Fruit fly (Drosophila melanogaster) whole organism, prepupa: ENCODE results near the gene CG15695.

ENCODE experiments used
- Blimp-1 ChIP-seq: fragments of 200-800 bp; sonication (Bioruptor generic); optimal IDR thresholded peaks from 3 replicates; lab custom pipeline; 2017; ENCODE audit warnings: missing biosample characterization, missing genetic modification characterization, mild to moderate bottlenecking, moderate library complexity, missing genetic modification reagents
- CG10631 ChIP-seq: fragments of 200-800 bp; sonication (Bioruptor generic); optimal IDR thresholded peaks from 2 replicates; lab custom pipeline; 2016; ENCODE audit warnings: missing biosample characterization, missing genetic modification characterization
- CG10669 ChIP-seq: fragments of 200-800 bp; sonication (Bioruptor generic); optimal IDR thresholded peaks from 3 replicates; lab custom pipeline; 2018; ENCODE audit warnings: missing biosample characterization, mild to moderate bottlenecking, missing genetic modification characterization, moderate library complexity
- CG11762 ChIP-seq: fragments of 200-800 bp; sonication (Bioruptor generic); optimal IDR thresholded peaks from 3 replicates; lab custom pipeline; 2016; ENCODE audit warnings: missing biosample characterization, missing genetic modification characterization; ENCODE audit not compliant: insufficient read depth
- CG16779 ChIP-seq: fragments of 200-800 bp; sonication (Bioruptor generic); optimal IDR thresholded peaks from 3 replicates; lab custom pipeline; 2017; ENCODE audit warnings: missing biosample characterization, mild to moderate bottlenecking, missing genetic modification characterization
- CG3032 ChIP-seq: fragments of 200-800 bp; optimal IDR thresholded peaks from 2 replicates; lab custom pipeline; 2019; ENCODE audit warnings: missing biosample characterization, mild to moderate bottlenecking, missing genetic modification characterization, moderate library complexity
- CG31627 ChIP-seq: fragments of 200-800 bp; sonication (Bioruptor generic); optimal IDR thresholded peaks from 3 replicates; lab custom pipeline; 2016; ENCODE audit warnings: missing biosample characterization, missing genetic modification characterization
- CG32006 ChIP-seq: fragments of 200-800 bp; sonication (Bioruptor generic); optimal IDR thresholded peaks from 3 replicates; lab custom pipeline; 2017; ENCODE audit warnings: missing biosample characterization, mild to moderate bottlenecking, missing genetic modification characterization
- CG34406 ChIP-seq: fragments of 200-800 bp; sonication (Bioruptor generic); optimal IDR thresholded peaks from 3 replicates; lab custom pipeline; 2016; ENCODE audit warnings: missing biosample characterization, missing genetic modification characterization
- CG3919 ChIP-seq: fragments of 200-800 bp; sonication (Bioruptor generic); optimal IDR thresholded peaks from 3 replicates; lab custom pipeline; 2016; ENCODE audit warnings: missing biosample characterization, missing genetic modification characterization
- CG4318 ChIP-seq: fragments of 200-800 bp; sonication (Bioruptor generic); optimal IDR thresholded peaks from 3 replicates; lab custom pipeline; 2017; ENCODE audit warnings: missing biosample characterization, mild to moderate bottlenecking, missing genetic modification characterization
- CG6163 ChIP-seq: fragments of 200-800 bp; sonication (Bioruptor generic); IDR thresholded peaks from 3 replicates; pipeline ENCODE4 v1.3.6; 2022; ENCODE audit warnings: missing biosample characterization, missing genetic modification characterization
- CG6276 ChIP-seq: fragments of 200-800 bp; sonication (Bioruptor generic); optimal IDR thresholded peaks from 2 replicates; lab custom pipeline; 2017; ENCODE audit warnings: missing biosample characterization, mild to moderate bottlenecking, missing genetic modification characterization
- CG6854 ChIP-seq: fragments of 200-800 bp; sonication (Bioruptor generic); optimal IDR thresholded peaks from 2 replicates; lab custom pipeline; 2017; ENCODE audit warnings: missing biosample characterization, mild to moderate bottlenecking, missing genetic modification characterization
- CG8119 ChIP-seq: fragments of 200-800 bp; sonication (Bioruptor generic); IDR thresholded peaks from 3 replicates; pipeline ENCODE4 v1.3.6; 2022; ENCODE audit warnings: missing biosample characterization, missing genetic modification characterization
- CG8319 ChIP-seq: fragments of 200-800 bp; sonication (Bioruptor generic); optimal IDR thresholded peaks from 3 replicates; lab custom pipeline; 2016; ENCODE audit warnings: missing biosample characterization, missing genetic modification characterization
- CG8632 ChIP-seq: fragments of 200-800 bp; sonication (Bioruptor generic); optimal IDR thresholded peaks from 3 replicates; lab custom pipeline; 2016; ENCODE audit warnings: missing biosample characterization, missing genetic modification characterization
- Eip75B ChIP-seq: fragments of 200-800 bp; sonication (Bioruptor generic); optimal IDR thresholded peaks from 3 replicates; lab custom pipeline; 2016; ENCODE audit warnings: missing biosample characterization, missing genetic modification characterization
- Eip78C ChIP-seq: fragments of 200-800 bp; sonication (Bioruptor generic); peaks from one replicate; lab custom pipeline; 2016; ENCODE audit warnings: missing biosample characterization, missing genetic modification characterization
- Ets21C ChIP-seq: fragments of 200-800 bp; sonication (Bioruptor generic); optimal IDR thresholded peaks from 3 replicates; lab custom pipeline; 2016; ENCODE audit warnings: missing biosample characterization, missing genetic modification characterization
- Gug ChIP-seq: fragments of 200-800 bp; sonication (Bioruptor generic); IDR thresholded peaks from 2 replicates; pipeline ENCODE4 v1.3.6; 2022; ENCODE audit warnings: missing biosample characterization, missing genetic modification characterization
- Hr38 ChIP-seq: sonication (Bioruptor generic); optimal IDR thresholded peaks from 2 replicates; lab custom pipeline; 2016; ENCODE audit warnings: missing biosample characterization, missing genetic modification characterization
- Hr4 ChIP-seq: fragments of 200-800 bp; sonication (Bioruptor generic); optimal IDR thresholded peaks from 3 replicates; lab custom pipeline; 2016; ENCODE audit warnings: missing biosample characterization, missing genetic modification characterization
- Lpt ChIP-seq: fragments of 200-800 bp; sonication (Bioruptor generic); optimal IDR thresholded peaks from 3 replicates; lab custom pipeline; 2016; ENCODE audit warnings: missing biosample characterization, missing genetic modification characterization
- Met ChIP-seq: fragments of 200-800 bp; sonication (Bioruptor generic); optimal IDR thresholded peaks from 3 replicates; lab custom pipeline; 2016; ENCODE audit warnings: missing biosample characterization, missing genetic modification characterization
- Sox102F ChIP-seq: fragments of 200-800 bp; sonication (Bioruptor generic); optimal IDR thresholded peaks from 2 replicates; lab custom pipeline; 2016; ENCODE audit warnings: missing biosample characterization, mild to moderate bottlenecking, missing genetic modification characterization
- Sox14 ChIP-seq: fragments of 200-800 bp; sonication (Bioruptor generic); optimal IDR thresholded peaks from 3 replicates; lab custom pipeline; 2016; ENCODE audit warnings: missing biosample characterization, missing genetic modification characterization
- cyc ChIP-seq: fragments of 200-800 bp; sonication (Bioruptor generic); optimal IDR thresholded peaks from 3 replicates; lab custom pipeline; 2016; ENCODE audit warnings: missing biosample characterization, missing genetic modification characterization
- dac ChIP-seq: fragments of 200-800 bp; sonication (Bioruptor generic); optimal IDR thresholded peaks from 2 replicates; lab custom pipeline; 2017; ENCODE audit warnings: missing biosample characterization, mild to moderate bottlenecking, missing genetic modification characterization
- dsx ChIP-seq: fragments of 200-800 bp; optimal IDR thresholded peaks from 3 replicates; lab custom pipeline; 2019; ENCODE audit warnings: missing biosample characterization, mild to moderate bottlenecking, missing genetic modification characterization, moderate library complexity; ENCODE audit not compliant: poor library complexity, severe bottlenecking
- eg ChIP-seq: fragments of 200-800 bp; sonication (Bioruptor generic); IDR thresholded peaks from 3 replicates; pipeline ENCODE4 v1.3.6; 2022; ENCODE audit warnings: missing biosample characterization, missing genetic modification characterization
- esn ChIP-seq: fragments of 200-800 bp; sonication (Bioruptor generic); optimal IDR thresholded peaks from 2 replicates; lab custom pipeline; 2016; ENCODE audit warnings: missing biosample characterization, mild to moderate bottlenecking, missing genetic modification characterization, moderate library complexity
- fkh ChIP-seq: fragments of 200-800 bp; sonication (Bioruptor generic); optimal IDR thresholded peaks from 3 replicates; lab custom pipeline; 2017; ENCODE audit warnings: missing biosample characterization, mild to moderate bottlenecking, missing genetic modification characterization, moderate library complexity
- lz ChIP-seq: fragments of 200-800 bp; sonication (Bioruptor generic); optimal IDR thresholded peaks from 3 replicates; lab custom pipeline; 2016; ENCODE audit warnings: missing biosample characterization, missing genetic modification characterization
- salr ChIP-seq, 2 experiments: fragments of 200-800 bp; sonication (Bioruptor generic); optimal IDR thresholded peaks; 3 replicates each; lab custom pipeline; 2016 to 2018; ENCODE audit warnings: missing biosample characterization in 2 of 2, missing genetic modification characterization in 2 of 2, mild to moderate bottlenecking in 1 of 2
- ss ChIP-seq, 2 experiments: fragments of 200-800 bp; sonication (Bioruptor generic); optimal IDR thresholded peaks; 2 replicates in 1 of 2; 3 replicates in 1 of 2; lab custom pipeline; 2017 to 2018; ENCODE audit warnings: mild to moderate bottlenecking in 2 of 2, missing biosample characterization in 2 of 2, missing genetic modification characterization in 2 of 2, moderate library complexity in 1 of 2
- svp ChIP-seq: fragments of 200-800 bp; sonication (Bioruptor generic); peaks from one replicate; lab custom pipeline; 2016; ENCODE audit warnings: missing biosample characterization, missing genetic modification characterization
- topi ChIP-seq: fragments of 200-800 bp; sonication (Bioruptor generic); optimal IDR thresholded peaks from 3 replicates; lab custom pipeline; 2016; ENCODE audit warnings: missing biosample characterization, missing genetic modification characterization

Gene CG15695

DNA sequence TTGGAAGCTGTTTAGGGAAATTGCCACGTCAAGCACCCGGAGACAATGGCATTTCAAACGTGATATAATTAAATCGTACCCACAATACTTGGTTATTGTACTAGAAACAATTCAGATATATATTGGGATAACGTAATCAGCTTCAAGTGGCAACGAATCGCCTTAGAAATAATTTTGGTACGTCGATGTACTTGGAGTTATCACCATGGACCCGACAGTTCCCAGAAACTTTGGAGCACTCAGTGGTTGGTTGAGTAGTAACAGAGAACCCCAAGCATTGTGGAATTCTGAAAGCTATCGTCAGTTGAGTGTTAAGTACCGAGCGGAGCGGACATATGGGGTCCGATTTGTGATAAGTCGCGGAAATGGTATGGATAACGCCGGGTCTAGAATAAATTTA lies at the start of gene CG15695:
TSS of gene CG15695 (plus strand) at position 301 of the 400 bp plus-strand sequence.
- TF ChIP-seq CG6854 (no peak), CG8119 (GFP tag; lab: Robert Waterston, UW) (no peak)

DNA sequence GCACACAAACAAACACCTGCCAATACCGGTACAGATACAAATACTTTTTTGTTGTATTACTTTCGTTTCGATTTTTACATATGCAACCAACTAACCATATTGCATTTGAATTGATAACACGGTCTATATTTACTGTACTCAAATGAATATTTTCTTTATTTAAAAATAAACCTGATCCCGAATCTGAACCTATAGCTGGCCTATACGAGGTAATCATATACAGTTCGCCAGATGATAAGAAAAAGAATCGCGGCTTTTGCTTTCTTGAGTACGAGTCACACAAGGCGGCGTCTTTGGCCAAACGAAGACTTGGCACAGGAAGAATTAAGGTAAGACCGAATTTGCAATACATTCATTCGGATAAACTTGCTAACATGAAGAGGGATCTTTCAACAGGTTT lies 45.0 kb upstream of the CG15695 start:
- TF ChIP-seq CG4318 (no peak), svp (GFP tag; lab: Kevin White, UChicago) (peak; percentile 93), Sox102F (GFP tag; lab: Kevin White, UChicago) (no peak)

DNA sequence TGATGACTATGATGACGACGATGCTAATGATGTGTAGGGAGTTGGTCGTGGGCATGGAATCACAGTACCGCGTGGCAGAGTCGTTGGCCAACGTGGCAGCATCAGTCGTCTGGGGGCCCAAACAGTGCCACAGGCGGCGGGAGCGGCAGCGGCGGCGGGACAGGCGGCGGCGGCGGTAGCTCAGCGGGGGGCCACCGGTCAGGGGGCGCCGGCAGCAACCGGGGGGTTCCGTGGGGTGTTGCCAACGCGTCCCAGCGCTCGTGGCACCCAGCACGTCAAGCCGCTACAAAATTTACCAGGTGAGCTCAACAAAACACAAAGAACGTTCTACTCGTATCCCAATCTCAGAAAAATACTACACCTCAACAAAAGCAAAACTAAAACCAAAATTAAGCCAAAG lies 39.7 kb upstream of the CG15695 start:
- TF ChIP-seq CG31627 (GFP tag; lab: Kevin White, UChicago) (no peak), CG3032 (no peak), CG10631 (GFP tag; lab: Kevin White, UChicago) (no peak), CG16779 (tag; lab: Kevin White, UChicago) (no peak), CG10669 (no peak), topi (GFP tag; lab: Kevin White, UChicago) (no peak), fkh (no peak), CG8319 (GFP tag; lab: Kevin White, UChicago) (no peak), dac (GFP tag; lab: Kevin White, UChicago) (no peak), esn (GFP tag; lab: Kevin White, UChicago) (no peak), dsx (GFP tag; lab: Kevin White, UChicago) (no peak)

DNA sequence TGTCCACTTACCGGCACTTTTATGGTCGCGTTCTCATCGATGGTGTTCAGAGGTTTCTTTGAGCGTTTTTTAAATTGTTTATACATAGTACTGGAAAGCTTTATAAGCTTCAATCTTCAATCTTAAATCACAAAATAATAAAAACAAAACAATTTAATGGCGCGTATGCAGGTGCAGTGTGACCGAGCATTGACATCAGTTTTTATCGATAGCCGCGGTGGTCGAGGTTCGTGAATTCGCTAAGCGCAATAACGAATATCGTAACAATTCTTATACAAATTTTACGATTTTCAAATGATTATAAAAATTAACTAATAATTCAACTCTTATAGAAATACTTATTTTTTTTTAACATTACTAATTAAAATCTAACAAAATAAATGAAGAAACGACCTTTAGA lies 25.9 kb upstream of the CG15695 start, which contains the start of gene Fancd2:
TSS of gene Fancd2 (minus strand) at position 183 of the 400 bp plus-strand sequence.
- TF ChIP-seq CG8119 (GFP tag; lab: Robert Waterston, UW) (no peak), CG8632 (no peak), CG10669 (no peak)

DNA sequence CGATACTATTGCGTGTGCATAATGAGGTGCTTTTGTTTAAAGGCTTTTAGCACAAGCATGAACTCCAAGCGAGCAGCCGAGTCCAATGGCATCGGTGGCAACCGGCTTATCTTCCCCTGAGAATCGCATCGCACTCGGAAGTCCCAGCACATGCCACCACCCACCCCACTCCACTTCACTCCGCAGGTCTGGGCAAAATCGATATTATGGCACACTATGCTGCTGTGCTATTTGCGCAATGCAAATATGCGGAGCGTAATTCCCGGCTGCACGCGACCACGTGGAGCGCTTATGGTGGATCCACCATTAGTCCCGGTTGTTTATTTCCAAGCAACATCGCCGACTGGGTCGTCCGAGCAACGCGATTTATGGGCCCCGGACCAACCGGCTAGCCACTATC lies 23.7 kb upstream of the CG15695 start:
- no peak for TF ChIP-seq salr (GFP tag; optimal IDR thresholded peaks at IDR 0.05; lab: Kevin White, UChicago)
- TF ChIP-seq CG6163 (GFP tag; lab: Robert Waterston, UW), result no peak
- TF ChIP-seq Eip78C (GFP tag; lab: Kevin White, UChicago), result peak; percentile 47

DNA sequence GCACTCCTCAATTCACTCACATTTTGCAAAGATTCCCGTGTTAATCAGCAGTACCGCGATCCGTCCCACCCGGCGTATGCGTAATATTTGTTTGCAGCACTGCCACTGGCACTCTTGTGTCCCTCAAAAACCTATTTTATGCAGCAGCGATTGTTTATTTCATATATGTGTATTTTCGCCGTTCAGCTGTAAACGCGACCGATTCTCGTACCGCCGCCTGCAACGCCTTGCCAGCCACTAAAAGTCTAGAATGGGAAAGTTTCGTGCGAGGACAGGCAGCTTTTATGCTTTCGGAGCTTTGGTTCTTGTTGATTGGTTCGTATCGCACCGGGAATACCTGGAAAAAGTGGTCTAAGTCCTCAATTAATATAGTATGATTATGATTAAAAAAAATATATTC lies 23.3 kb upstream of the CG15695 start, which contains the start of gene CG17270:
TSS of gene CG17270 (minus strand) at position 241 of the 400 bp plus-strand sequence.
- no peak for TF ChIP-seq Sox14 (GFP tag; lab: Kevin White, UChicago)
- no peak for TF ChIP-seq Met (GFP tag; lab: Kevin White, UChicago)
- TF ChIP-seq CG6276 (GFP tag; lab: Kevin White, UChicago), result no peak
- no peak for TF ChIP-seq Blimp-1 (GFP tag; lab: Kevin White, UChicago)
- TF ChIP-seq Eip75B, result no peak
- TF ChIP-seq, all 60 proteins: peak for 0

DNA sequence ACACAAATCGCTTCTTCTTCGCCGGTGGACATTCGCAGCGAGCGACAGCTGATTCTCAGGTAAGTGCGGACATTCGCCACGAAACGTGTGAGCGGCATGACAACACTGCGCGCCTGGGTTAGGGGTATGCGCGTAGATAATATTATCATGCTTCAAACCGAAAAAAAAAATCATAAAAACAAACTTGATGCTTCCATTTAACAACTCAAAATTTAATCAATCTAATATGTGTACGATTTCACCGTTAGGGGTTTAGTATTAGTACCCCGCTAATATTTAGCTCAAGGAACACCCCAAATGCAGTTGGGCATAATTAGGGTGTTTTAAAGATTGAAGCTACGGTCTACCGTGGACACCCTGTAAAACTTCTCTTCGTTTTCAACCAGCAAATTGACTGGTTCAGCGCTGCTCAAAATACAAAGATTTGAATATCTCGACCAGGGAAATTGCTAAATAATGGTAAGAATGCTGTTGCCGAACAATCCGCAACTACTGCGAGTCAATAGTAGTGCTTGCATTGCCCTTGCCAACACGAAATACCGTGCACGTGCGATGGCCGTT lies 20.0 kb upstream of the CG15695 start, which contains the start of the genes CG17271 and RpS20:
TSS of gene CG17271 (minus strand) at position 34 of the 561 bp plus-strand sequence.
TSS of gene RpS20 (plus strand) at position 367 of the 561 bp plus-strand sequence.
- TF ChIP-seq CG34406 (GFP tag; lab: Kevin White, UChicago) (peak; percentile 78), Lpt (GFP tag; lab: Kevin White, UChicago) (peak; percentile 82), CG8319 (GFP tag; lab: Kevin White, UChicago) (peak; percentile 84), topi (GFP tag; lab: Kevin White, UChicago) (peak; percentile 85), lz (peak; percentile 87), eg (GFP tag; lab: Robert Waterston, UW) (peak; percentile 91; the same call in 2 of the 3 replicates), CG31627 (GFP tag; lab: Kevin White, UChicago) (peak; percentile 93), Gug (GFP tag; lab: Robert Waterston, UW) (peak; percentile 87), cyc (GFP tag; lab: Kevin White, UChicago) (peak; percentile 87), CG10669 (peak; percentile 58), Sox102F (GFP tag; lab: Kevin White, UChicago) (peak; percentile 84), Hr4 (GFP tag; lab: Kevin White, UChicago) (peak; percentile 91), Ets21C (peak; percentile 88), CG32006 (GFP tag; lab: Kevin White, UChicago) (no peak), Hr38 (GFP tag; lab: Kevin White, UChicago) (peak; percentile 80), CG11762 (GFP tag; lab: Kevin White, UChicago) (peak; percentile 74), fkh (no peak), CG8632 (no peak), CG3919 (peak; percentile 85), dsx (GFP tag; lab: Kevin White, UChicago) (no peak), CG6854 (peak; percentile 69), ss (GFP tag; optimal IDR thresholded peaks at IDR 0.05; lab: Kevin White, UChicago) (peak; percentile 68 to 72)
